Worm (Caenorhabditis elegans) whole organism, young adult: ENCODE results near the gene W09C2.10.

Source experiments
- C06A6.2 ChIP-seq: fragments of 200-800 bp; sonication (Bioruptor generic); conservative IDR thresholded peaks from 2 replicates; pipeline ENCODE4 v1.3.6; 2022; ENCODE audit warnings: missing genetic modification characterization, missing compliant biosample characterization
- C17E4.6 ChIP-seq: fragments of 200-800 bp; sonication (Bioruptor generic); IDR thresholded peaks from 2 replicates; pipeline ENCODE4 v1.3.6; 2022; ENCODE audit warnings: missing genetic modification reagents, missing genetic modification characterization, missing compliant biosample characterization
- F22D6.2 ChIP-seq: sonication (generic microtip); optimal IDR thresholded peaks from 2 replicates; lab custom pipeline; 2016; ENCODE audit warnings: mild to moderate bottlenecking, missing genetic modification characterization, missing compliant biosample characterization
- F39B2.1 ChIP-seq: fragments of 200-800 bp; sonication (Bioruptor generic); IDR thresholded peaks from 2 replicates; pipeline ENCODE4 v1.3.6; 2022; ENCODE audit warnings: missing genetic modification reagents, missing genetic modification characterization, missing compliant biosample characterization
- F49E8.2 ChIP-seq: sonication (generic microtip); optimal IDR thresholded peaks from 3 replicates; lab custom pipeline; 2017; ENCODE audit warnings: missing genetic modification characterization, mild to moderate bottlenecking, missing compliant biosample characterization, antibody characterized with exemption, moderate library complexity; ENCODE audit not compliant: insufficient read depth
- T07F8.4 ChIP-seq: sonication (generic microtip); optimal IDR thresholded peaks from 2 replicates; lab custom pipeline; 2016; ENCODE audit warnings: mild to moderate bottlenecking, missing genetic modification characterization, moderate library complexity, missing compliant biosample characterization
- ZK185.1 ChIP-seq: sonication (generic microtip); optimal IDR thresholded peaks from 2 replicates; lab custom pipeline; 2016; ENCODE audit warnings: mild to moderate bottlenecking, missing genetic modification characterization, missing compliant biosample characterization; ENCODE audit not compliant: poor library complexity, severe bottlenecking
- aptf-2 ChIP-seq: fragments of 200-800 bp; sonication (Bioruptor generic); conservative IDR thresholded peaks from 2 replicates; pipeline ENCODE4 v1.3.6; 2022; ENCODE audit warnings: missing genetic modification reagents, missing genetic modification characterization, missing compliant biosample characterization
- atf-7 ChIP-seq: sonication (generic microtip); optimal IDR thresholded peaks from 2 replicates; lab custom pipeline; 2017; ENCODE audit warnings: mild to moderate bottlenecking, missing genetic modification characterization, missing compliant biosample characterization
- attf-3 ChIP-seq: fragments of 200-800 bp; sonication (Bioruptor generic); conservative IDR thresholded peaks from 2 replicates; pipeline ENCODE4 v1.3.6; 2022; ENCODE audit warnings: missing genetic modification reagents, missing genetic modification characterization, missing compliant biosample characterization
- attf-5 ChIP-seq: fragments of 200-800 bp; sonication (Bioruptor generic); optimal IDR thresholded peaks from 2 replicates; lab custom pipeline; 2018; ENCODE audit warnings: mild to moderate bottlenecking, missing genetic modification characterization, missing compliant biosample characterization
- attf-6 ChIP-seq: fragments of 200-800 bp; sonication (Bioruptor generic); IDR thresholded peaks from 2 replicates; pipeline ENCODE4 v1.3.6; 2022; ENCODE audit warnings: missing genetic modification reagents, missing genetic modification characterization, missing compliant biosample characterization
- bed-2 ChIP-seq: fragments of 200-800 bp; sonication (Bioruptor generic); IDR thresholded peaks from 2 replicates; pipeline ENCODE4 v1.3.6; 2022; ENCODE audit warnings: missing genetic modification reagents, missing genetic modification characterization, missing compliant biosample characterization
- cebp-2 ChIP-seq: fragments of 200-800 bp; sonication (Bioruptor generic); IDR thresholded peaks from 2 replicates; pipeline ENCODE4 v1.3.6; 2022; ENCODE audit warnings: missing genetic modification characterization, missing compliant biosample characterization
- ceh-27 ChIP-seq: fragments of 200-800 bp; sonication (Bioruptor generic); optimal IDR thresholded peaks from 2 replicates; lab custom pipeline; 2018; ENCODE audit warnings: mild to moderate bottlenecking, missing genetic modification characterization, moderate library complexity, missing compliant biosample characterization
- ceh-40 ChIP-seq: fragments of 200-800 bp; sonication (Bioruptor generic); IDR thresholded peaks from 2 replicates; pipeline ENCODE4 v1.3.6; 2022; ENCODE audit warnings: missing genetic modification characterization, missing compliant biosample characterization
- ceh-58 ChIP-seq: fragments of 200-800 bp; sonication (Bioruptor generic); IDR thresholded peaks from 2 replicates; pipeline ENCODE4 v1.3.6; 2022; ENCODE audit warnings: missing genetic modification characterization, missing compliant biosample characterization
- egl-44 ChIP-seq: fragments of 200-800 bp; sonication (Bioruptor generic); IDR thresholded peaks from 2 replicates; pipeline ENCODE4 v1.3.6; 2022; ENCODE audit warnings: missing genetic modification reagents, missing genetic modification characterization, missing compliant biosample characterization
- ekl-4 ChIP-seq: fragments of 200-800 bp; sonication (Bioruptor generic); IDR thresholded peaks from 2 replicates; pipeline ENCODE4 v1.3.6; 2022; ENCODE audit warnings: missing genetic modification reagents, missing genetic modification characterization, missing compliant biosample characterization
- ets-4 ChIP-seq: fragments of 200-800 bp; sonication (Bioruptor generic); optimal IDR thresholded peaks from 2 replicates; lab custom pipeline; 2018; ENCODE audit warnings: mild to moderate bottlenecking, missing genetic modification characterization, missing compliant biosample characterization
- him-1 ChIP-seq: sonication (generic microtip); optimal IDR thresholded peaks from 2 replicates; lab custom pipeline; 2016; ENCODE audit warnings: missing genotype, missing genetic modification reagents, missing genetic modification characterization, missing compliant biosample characterization
- hlh-12 ChIP-seq: sonication (generic microtip); optimal IDR thresholded peaks from 2 replicates; lab custom pipeline; 2016; ENCODE audit warnings: missing genetic modification characterization, missing compliant biosample characterization
- hmg-1.2 ChIP-seq: fragments of 200-800 bp; sonication (Bioruptor generic); IDR thresholded peaks from 2 replicates; pipeline ENCODE4 v1.3.6; 2022; ENCODE audit warnings: missing genetic modification reagents, missing genetic modification characterization, missing compliant biosample characterization
- hmg-20 ChIP-seq: fragments of 200-800 bp; sonication (Bioruptor generic); IDR thresholded peaks from 2 replicates; pipeline ENCODE4 v1.3.6; 2022; ENCODE audit warnings: missing genetic modification reagents, missing genetic modification characterization, missing compliant biosample characterization
- hrde-1 ChIP-seq: sonication (generic microtip); optimal IDR thresholded peaks from 2 replicates; lab custom pipeline; 2016; ENCODE audit warnings: missing genetic modification characterization, mild to moderate bottlenecking, missing compliant biosample characterization, moderate library complexity, missing genotype, missing genetic modification reagents, borderline replicate concordance
- lin-40 ChIP-seq: sonication (generic microtip); optimal IDR thresholded peaks from 2 replicates; lab custom pipeline; 2016; ENCODE audit warnings: missing genetic modification characterization, mild to moderate bottlenecking, missing compliant biosample characterization, missing genotype, missing genetic modification reagents
- lin-54 ChIP-seq: fragments of 200-800 bp; sonication (Bioruptor generic); optimal IDR thresholded peaks from 2 replicates; lab custom pipeline; 2018; ENCODE audit warnings: mild to moderate bottlenecking, missing genetic modification characterization, missing compliant biosample characterization
- mel-28 ChIP-seq: sonication (generic microtip); optimal IDR thresholded peaks from 2 replicates; lab custom pipeline; 2016; ENCODE audit warnings: borderline replicate concordance, mild to moderate bottlenecking, missing genetic modification characterization, missing compliant biosample characterization
- nfya-1 ChIP-seq: sonication (generic microtip); optimal IDR thresholded peaks from 2 replicates; lab custom pipeline; 2017; ENCODE audit warnings: antibody characterized with exemption, missing compliant biosample characterization, missing genetic modification characterization, borderline replicate concordance; ENCODE audit not compliant: insufficient read depth
- nfyb-1 ChIP-seq: fragments of 200-800 bp; sonication (Bioruptor generic); IDR thresholded peaks from 2 replicates; pipeline ENCODE4 v1.3.6; 2022; ENCODE audit warnings: missing genetic modification reagents, missing genetic modification characterization, missing compliant biosample characterization
- nhr-80 ChIP-seq: sonication (generic microtip); optimal IDR thresholded peaks from 2 replicates; lab custom pipeline; 2016; ENCODE audit warnings: missing genetic modification characterization, missing compliant biosample characterization
- pha-4 ChIP-seq: fragments of 150-350 bp; sonication (generic microtip); optimal IDR thresholded peaks from 2 replicates; lab custom pipeline; 2014; ENCODE audit warnings: missing biosample characterization, missing genetic modification reagents, missing genetic modification characterization
- repo-1 ChIP-seq: sonication (generic microtip); optimal IDR thresholded peaks from 2 replicates; lab custom pipeline; 2017; ENCODE audit warnings: mild to moderate bottlenecking, missing genetic modification characterization, missing compliant biosample characterization
- snpc-4 ChIP-seq, 5 experiments: fragments of 150-350 bp in 1 of 5; sonication (generic microtip) in 4 of 5; optimal IDR thresholded peaks; 2 replicates each; lab custom pipeline; 2014 to 2018; ENCODE audit warnings: missing genetic modification characterization in 5 of 5, missing biosample characterization in 3 of 5, antibody characterized with exemption in 2 of 5, mild to moderate bottlenecking in 2 of 5, missing compliant biosample characterization in 2 of 5, missing genotype in 2 of 5, moderate library complexity in 2 of 5, missing genetic modification reagents in 1 of 5
- ztf-25 ChIP-seq: fragments of 200-800 bp; sonication (Bioruptor generic); IDR thresholded peaks from 2 replicates; pipeline ENCODE4 v1.3.6; 2022; ENCODE audit warnings: missing genetic modification reagents, missing genetic modification characterization, missing compliant biosample characterization

Gene W09C2.10

ce11 chrIV:9647789-9648361 lies 23.0 kb upstream of the W09C2.10 start, which contains the start of gene amph-1:
TSS of gene amph-1 (minus strand) at chrIV:9647873.
- TF ChIP-seq F39B2.1 (GFP tag; lab: Robert Waterston, UW) (no peak), lin-40 (peak; percentile 33), lin-54 (GFP tag; lab: Kevin White, UChicago) (no peak), pha-4 (no peak), atf-7 (peak; percentile 67), repo-1 (tag; lab: Kevin White, UChicago) (no peak), bed-2 (no peak), F22D6.2 (tag; lab: Kevin White, UChicago) (no peak), ceh-40 (GFP tag; lab: Robert Waterston, UW) (no peak), snpc-4 (GFP tag; optimal IDR thresholded peaks at IDR 0.05; lab: Kevin White, UChicago) (no peak), snpc-4 (tag; optimal IDR thresholded peaks at IDR 0.05; lab: Kevin White, UChicago) (no peak), C06A6.2 (no peak), C17E4.6 (GFP tag; lab: Robert Waterston, UW) (no peak), hrde-1 (no peak), nfya-1 (tag; lab: Kevin White, UChicago) (no peak), T07F8.4 (tag; lab: Kevin White, UChicago) (no peak), ceh-27 (no peak), egl-44 (GFP tag; lab: Robert Waterston, UW) (no peak), nhr-80 (tag; lab: Kevin White, UChicago) (peak; percentile 36), hmg-1.2 (GFP tag; lab: Robert Waterston, UW) (peak; percentile 90), him-1 (tag; lab: Kevin White, UChicago) (no peak), attf-6 (GFP tag; lab: Robert Waterston, UW) (no peak), hlh-12 (no peak), hmg-20 (GFP tag; lab: Robert Waterston, UW) (no peak), attf-5 (GFP tag; lab: Kevin White, UChicago) (no peak), ztf-25 (GFP tag; lab: Robert Waterston, UW) (no peak), ekl-4 (GFP tag; lab: Robert Waterston, UW) (no peak), ZK185.1 (no peak), mel-28 (tag; lab: Kevin White, UChicago) (no peak), cebp-2 (no peak)

DNA sequence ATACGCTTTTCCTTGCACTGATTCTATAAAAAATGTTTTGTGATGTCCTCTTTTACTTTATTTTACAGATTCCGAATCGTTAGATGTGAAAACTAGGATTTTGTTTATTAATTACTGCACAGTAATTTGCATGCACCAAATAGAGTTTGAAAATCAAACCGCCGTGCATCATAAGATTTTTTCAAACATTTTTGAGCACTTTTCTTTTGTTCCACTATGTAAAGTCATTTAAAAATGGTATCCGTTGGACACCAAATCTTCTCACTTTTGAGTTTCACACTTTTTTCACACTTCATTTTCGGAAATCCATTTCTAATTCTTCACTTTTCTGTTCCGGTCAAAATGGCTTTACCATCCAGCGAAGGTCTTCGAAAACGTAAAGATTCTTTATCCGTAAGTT lies 18.3 kb upstream of the W09C2.10 start, which contains the start of gene degl-2:
degl-2 (plus strand) TSS at position 301 of the 400 bp plus-strand sequence.
- TF ChIP-seq nfyb-1 (GFP tag; lab: Robert Waterston, UW) = no peak
- TF ChIP-seq attf-3 (GFP tag; lab: Robert Waterston, UW) = no peak

- no peak for TF ChIP-seq F49E8.2 (tag; lab: Kevin White, UChicago)
- TF ChIP-seq aptf-2 = no peak
- no peak for TF ChIP-seq ets-4 (GFP tag; lab: Kevin White, UChicago)
- TF ChIP-seq ceh-58 (GFP tag; lab: Robert Waterston, UW) = no peak
Measured at ce11 chrIV:9641925-9642324, 17.0 kb upstream of the W09C2.10 start, which contains the start of gene del-2. TSS of gene del-2 (minus strand) at chrIV:9642025.
